Worm (Caenorhabditis elegans) whole organism, young adult: ENCODE measurements around the gene srh-297.
A peak's percentile ranks its signal among the peaks of the same experiment; 100 is the strongest.

Experiments
- B0336.3 ChIP-seq: fragments of 200-800 bp; sonication (Bioruptor generic); IDR thresholded peaks from 2 replicates; pipeline ENCODE4 v1.3.6; 2022; ENCODE audit warnings: missing genetic modification characterization, missing compliant biosample characterization
- F37B4.10 ChIP-seq: fragments of 200-800 bp; sonication (Bioruptor generic); IDR thresholded peaks from 2 replicates; pipeline ENCODE4 v1.3.6; 2022; ENCODE audit warnings: missing genetic modification characterization, missing compliant biosample characterization
- K12H6.12 ChIP-seq: fragments of 200-800 bp; sonication (Bioruptor generic); optimal IDR thresholded peaks from 2 replicates; lab custom pipeline; 2018; ENCODE audit warnings: mild to moderate bottlenecking, missing genetic modification characterization, missing compliant biosample characterization
- Y56A3A.18 ChIP-seq: fragments of 200-800 bp; sonication (Bioruptor generic); IDR thresholded peaks from 2 replicates; pipeline ENCODE4 v1.3.6; 2022; ENCODE audit warnings: missing genetic modification reagents, missing genetic modification characterization, missing compliant biosample characterization
- akir-1 ChIP-seq: fragments of 200-800 bp; sonication (Bioruptor generic); optimal IDR thresholded peaks from 2 replicates; lab custom pipeline; 2018; ENCODE audit warnings: mild to moderate bottlenecking, missing genetic modification characterization, moderate library complexity, missing compliant biosample characterization
- ama-1 ChIP-seq, 3 experiments: fragments of 150-350 bp in 1 of 3; sonication (generic microtip) in 2 of 3; optimal IDR thresholded peaks; 2 replicates each; lab custom pipeline; 2014 to 2018; ENCODE audit warnings: missing biosample characterization in 2 of 3, missing genetic modification characterization in 2 of 3, missing genetic modification reagents in 2 of 3
- atf-7 ChIP-seq: sonication (generic microtip); optimal IDR thresholded peaks from 2 replicates; lab custom pipeline; 2017; ENCODE audit warnings: mild to moderate bottlenecking, missing genetic modification characterization, missing compliant biosample characterization
- attf-5 ChIP-seq: fragments of 200-800 bp; sonication (Bioruptor generic); optimal IDR thresholded peaks from 2 replicates; lab custom pipeline; 2018; ENCODE audit warnings: mild to moderate bottlenecking, missing genetic modification characterization, missing compliant biosample characterization
- attf-6 ChIP-seq: fragments of 200-800 bp; sonication (Bioruptor generic); IDR thresholded peaks from 2 replicates; pipeline ENCODE4 v1.3.6; 2022; ENCODE audit warnings: missing genetic modification reagents, missing genetic modification characterization, missing compliant biosample characterization
- bed-1 ChIP-seq: fragments of 200-800 bp; sonication (Bioruptor generic); IDR thresholded peaks from 2 replicates; pipeline ENCODE4 v1.3.6; 2022; ENCODE audit warnings: missing genetic modification reagents, missing genetic modification characterization, missing compliant biosample characterization
- bed-2 ChIP-seq: fragments of 200-800 bp; sonication (Bioruptor generic); IDR thresholded peaks from 2 replicates; pipeline ENCODE4 v1.3.6; 2022; ENCODE audit warnings: missing genetic modification reagents, missing genetic modification characterization, missing compliant biosample characterization
- ccch-3 ChIP-seq: fragments of 200-800 bp; sonication (Bioruptor generic); optimal IDR thresholded peaks from 2 replicates; lab custom pipeline; 2018; ENCODE audit warnings: mild to moderate bottlenecking, missing genetic modification characterization, missing compliant biosample characterization
- cebp-1 ChIP-seq, 2 experiments: fragments of 200-800 bp in 1 of 2; sonication (Bioruptor generic) in 1 of 2; sonication (generic microtip) in 1 of 2; IDR thresholded peaks in 1 of 2; optimal IDR thresholded peaks in 1 of 2; 2 replicates each; pipeline versions ENCODE4 v1.3.6 to Lab custom; 2017 to 2022; ENCODE audit warnings: missing compliant biosample characterization in 2 of 2, missing genetic modification characterization in 2 of 2, mild to moderate bottlenecking in 1 of 2, missing genetic modification reagents in 1 of 2, moderate library complexity in 1 of 2
- dox-1 ChIP-seq: fragments of 200-800 bp; sonication (Bioruptor generic); IDR thresholded peaks from 2 replicates; pipeline ENCODE4 v1.3.6; 2022; ENCODE audit warnings: missing genetic modification reagents, missing genetic modification characterization, missing compliant biosample characterization
- egl-44 ChIP-seq: fragments of 200-800 bp; sonication (Bioruptor generic); IDR thresholded peaks from 2 replicates; pipeline ENCODE4 v1.3.6; 2022; ENCODE audit warnings: missing genetic modification reagents, missing genetic modification characterization, missing compliant biosample characterization
- ets-4 ChIP-seq: fragments of 200-800 bp; sonication (Bioruptor generic); optimal IDR thresholded peaks from 2 replicates; lab custom pipeline; 2018; ENCODE audit warnings: mild to moderate bottlenecking, missing genetic modification characterization, missing compliant biosample characterization
- hmg-1.2 ChIP-seq: fragments of 200-800 bp; sonication (Bioruptor generic); IDR thresholded peaks from 2 replicates; pipeline ENCODE4 v1.3.6; 2022; ENCODE audit warnings: missing genetic modification reagents, missing genetic modification characterization, missing compliant biosample characterization
- hmg-20 ChIP-seq: fragments of 200-800 bp; sonication (Bioruptor generic); IDR thresholded peaks from 2 replicates; pipeline ENCODE4 v1.3.6; 2022; ENCODE audit warnings: missing genetic modification reagents, missing genetic modification characterization, missing compliant biosample characterization
- lag-1 ChIP-seq: fragments of 200-800 bp; sonication (Bioruptor generic); IDR thresholded peaks from 2 replicates; pipeline ENCODE4 v1.3.6; 2022; ENCODE audit warnings: missing genetic modification reagents, missing genetic modification characterization, missing compliant biosample characterization
- lin-54 ChIP-seq: fragments of 200-800 bp; sonication (Bioruptor generic); optimal IDR thresholded peaks from 2 replicates; lab custom pipeline; 2018; ENCODE audit warnings: mild to moderate bottlenecking, missing genetic modification characterization, missing compliant biosample characterization
- lsl-1 ChIP-seq: fragments of 200-800 bp; sonication (Bioruptor generic); optimal IDR thresholded peaks from 2 replicates; lab custom pipeline; 2018; ENCODE audit warnings: mild to moderate bottlenecking, missing genetic modification characterization, moderate library complexity, missing compliant biosample characterization
- lsy-27 ChIP-seq: sonication (generic microtip); optimal IDR thresholded peaks from 2 replicates; lab custom pipeline; 2017; ENCODE audit warnings: missing genetic modification characterization, mild to moderate bottlenecking, missing compliant biosample characterization, antibody characterized with exemption, missing genotype, borderline replicate concordance; ENCODE audit not compliant: insufficient read depth
- madf-10 ChIP-seq: sonication (generic microtip); optimal IDR thresholded peaks from 2 replicates; lab custom pipeline; 2016; ENCODE audit warnings: mild to moderate bottlenecking, missing genetic modification characterization, missing compliant biosample characterization
- madf-8 ChIP-seq: fragments of 200-800 bp; sonication (Bioruptor generic); conservative IDR thresholded peaks from 2 replicates; pipeline ENCODE4 v1.3.6; 2022; ENCODE audit warnings: missing genetic modification reagents, missing genetic modification characterization, missing compliant biosample characterization
- nhr-80 ChIP-seq: sonication (generic microtip); optimal IDR thresholded peaks from 2 replicates; lab custom pipeline; 2016; ENCODE audit warnings: missing genetic modification characterization, missing compliant biosample characterization
- nhr-90 ChIP-seq: sonication (generic microtip); optimal IDR thresholded peaks from 2 replicates; lab custom pipeline; 2016; ENCODE audit warnings: missing genotype, mild to moderate bottlenecking, missing genetic modification characterization, missing compliant biosample characterization
- pbrm-1 ChIP-seq: fragments of 200-800 bp; sonication (Bioruptor generic); IDR thresholded peaks from 2 replicates; pipeline ENCODE4 v1.3.6; 2022; ENCODE audit warnings: missing genetic modification reagents, missing genetic modification characterization, missing compliant biosample characterization
- rcor-1 ChIP-seq: fragments of 200-800 bp; sonication (Bioruptor generic); IDR thresholded peaks from 2 replicates; pipeline ENCODE4 v1.3.6; 2022; ENCODE audit warnings: missing genetic modification reagents, missing genetic modification characterization, missing compliant biosample characterization
- snpc-1.1 ChIP-seq: sonication (generic microtip); optimal IDR thresholded peaks from 2 replicates; lab custom pipeline; 2017; ENCODE audit warnings: missing genetic modification characterization, mild to moderate bottlenecking, missing compliant biosample characterization, antibody characterized with exemption, moderate library complexity, missing genotype, missing genetic modification reagents; ENCODE audit not compliant: insufficient read depth
- tbp1 ChIP-seq: fragments of 200-800 bp; sonication (Bioruptor generic); optimal IDR thresholded peaks from 2 replicates; lab custom pipeline; 2018; ENCODE audit warnings: mild to moderate bottlenecking, missing genetic modification characterization, missing compliant biosample characterization
- unc-62 ChIP-seq: fragments of 150-350 bp; optimal IDR thresholded peaks from 2 replicates; lab custom pipeline; 2014; ENCODE audit warnings: missing biosample characterization, missing genetic modification reagents, missing genetic modification characterization
- xnd-1 ChIP-seq: sonication (generic microtip); optimal IDR thresholded peaks from 2 replicates; lab custom pipeline; 2016; ENCODE audit warnings: missing genotype, missing genetic modification reagents, missing genetic modification characterization, missing compliant biosample characterization
- zfh-2 ChIP-seq: fragments of 200-800 bp; sonication (Bioruptor generic); conservative IDR thresholded peaks from 2 replicates; pipeline ENCODE4 v1.3.6; 2022; ENCODE audit warnings: missing genetic modification reagents, missing genetic modification characterization, missing compliant biosample characterization
- ztf-22 ChIP-seq: fragments of 200-800 bp; sonication (Bioruptor generic); optimal IDR thresholded peaks from 2 replicates; lab custom pipeline; 2018; ENCODE audit warnings: mild to moderate bottlenecking, missing genetic modification characterization, moderate library complexity, missing compliant biosample characterization
- ztf-26 ChIP-seq: sonication (generic microtip); optimal IDR thresholded peaks from 2 replicates; lab custom pipeline; 2017; ENCODE audit warnings: missing genetic modification characterization, missing compliant biosample characterization
- ztf-6 ChIP-seq: fragments of 200-800 bp; sonication (Bioruptor generic); IDR thresholded peaks from 2 replicates; pipeline ENCODE4 v1.3.6; 2022; ENCODE audit warnings: missing genetic modification reagents, missing genetic modification characterization, missing compliant biosample characterization

The srh-297 gene

ce11 chrII:3248043-3248718, 17.9 kb upstream of the srh-297 start, which contains the start of the genes fbxc-50 and C17F4.2 (continued):
- TF ChIP-seq rcor-1 (0 out of 2 replicates have a peak, but pooled peaks have one; percentile 10), lsl-1 (GFP tag; lab: Kevin White, UChicago) (peak; percentile 27), madf-8 (peak; percentile 86), pbrm-1 (0 out of 2 replicates have a peak, but pooled peaks have one; percentile 11), snpc-1.1 (tag; lab: Kevin White, UChicago) (peak; percentile 31), lag-1 (GFP tag; lab: Robert Waterston, UW) (no peak), ama-1 (optimal IDR thresholded peaks at IDR 0.05; lab: Kevin White, UChicago) (no peak), ama-1 (GFP tag; optimal IDR thresholded peaks at IDR 0.05; lab: Kevin White, UChicago) (no peak), hmg-1.2 (peak; percentile 91), ccch-3 (no peak), lsy-27 (tag; lab: Kevin White, UChicago) (no peak)

ce11 chrII:3247556-3247955, 17.2 kb upstream of the srh-297 start:
- TF ChIP-seq attf-6 (GFP tag; lab: Robert Waterston, UW) (no peak), egl-44 (GFP tag; lab: Robert Waterston, UW) (no peak), xnd-1 (tag; lab: Kevin White, UChicago) (no peak), zfh-2 (GFP tag; lab: Robert Waterston, UW) (peak; percentile 51; the same call in 1 of the 2 replicates), nhr-90 (tag; lab: Kevin White, UChicago) (no peak)

ce11 chrII:3245836-3246235, 15.5 kb upstream of the srh-297 start, which contains the start of gene C17F4.7:
TSS of gene C17F4.7 (minus strand) at chrII:3246015.
- TF ChIP-seq madf-10 (tag; lab: Kevin White, UChicago) (peak; percentile 11), K12H6.12 (no peak), unc-62 (peak; percentile 47), tbp1 (GFP tag; lab: Kevin White, UChicago) (peak; percentile 21), ztf-26 (peak; percentile 6), pbrm-1 (0 out of 2 replicates have a peak, but pooled peaks have one; percentile 40), F37B4.10 (GFP tag; lab: Robert Waterston, UW) (no peak), cebp-1 (GFP tag; IDR thresholded peaks at IDR 0.05; lab: Robert Waterston, UW) (no peak), cebp-1 (tag; optimal IDR thresholded peaks at IDR 0.05; lab: Kevin White, UChicago) (peak; percentile 14), lin-54 (GFP tag; lab: Kevin White, UChicago) (no peak), nhr-80 (tag; lab: Kevin White, UChicago) (peak; percentile 94), ets-4 (peak; percentile 51), akir-1 (GFP tag; lab: Kevin White, UChicago) (no peak), ztf-22 (GFP tag; lab: Kevin White, UChicago) (peak; percentile 29), Y56A3A.18 (no peak), attf-5 (GFP tag; lab: Kevin White, UChicago) (peak; percentile 2), ztf-6 (GFP tag; lab: Robert Waterston, UW) (no peak), hmg-20 (GFP tag; lab: Robert Waterston, UW) (no peak), B0336.3 (GFP tag; lab: Robert Waterston, UW) (0 out of 2 replicates have a peak, but pooled peaks have one; percentile 16), bed-2 (GFP tag; lab: Robert Waterston, UW) (no peak), bed-1 (no peak), atf-7 (tag; lab: Kevin White, UChicago) (peak; percentile 50), dox-1 (peak; percentile 46)
